Fruit fly (Drosophila melanogaster): ENCODE data around the gene Cand1.

DNA sequence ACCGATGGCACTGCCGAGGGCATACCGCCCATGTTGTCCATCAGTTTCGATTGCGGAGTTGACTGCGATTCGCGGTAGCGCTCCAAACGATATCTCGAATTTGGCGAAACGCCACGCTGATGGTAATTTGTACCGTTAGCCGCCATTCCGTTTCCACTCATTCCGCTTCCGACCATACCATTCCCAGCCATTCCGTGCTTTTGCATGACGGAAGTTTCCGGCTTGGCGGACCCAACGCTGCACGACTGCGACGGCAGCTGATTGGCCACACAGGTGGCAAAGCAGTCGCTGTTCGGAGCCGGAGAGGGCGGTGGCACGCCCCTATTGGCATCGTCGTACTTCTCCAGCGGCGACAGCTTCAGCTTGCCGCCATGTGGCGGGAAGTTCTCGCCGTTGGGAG is 9.8 kb upstream of the Cand1 start:
- TF ChIP-seq Dfd (GFP tag; optimal IDR thresholded peaks at IDR 0.05) (no peak), foxo (GFP tag; optimal IDR thresholded peaks at IDR 0.05) (no peak), Myc (optimal IDR thresholded peaks at IDR 0.05) (no peak), Jra (GFP tag; optimal IDR thresholded peaks at IDR 0.05) (no peak), fru (GFP tag; optimal IDR thresholded peaks at IDR 0.05) (no peak), Hnf4 (GFP tag; optimal IDR thresholded peaks at IDR 0.05) (no peak), lola (GFP tag; optimal IDR thresholded peaks at IDR 0.05) (no peak), pan (optimal IDR thresholded peaks at IDR 0.05) (no peak), h (GFP tag; optimal IDR thresholded peaks at IDR 0.05) (no peak), psq (GFP tag; optimal IDR thresholded peaks at IDR 0.05) (no peak), GATAd (GFP tag; optimal IDR thresholded peaks at IDR 0.05) (no peak)

All from whole organism, wandering third instar larva.